Worm (Caenorhabditis elegans): ENCODE measurements around the gene dgn-2.

Gene dgn-2

DNA sequence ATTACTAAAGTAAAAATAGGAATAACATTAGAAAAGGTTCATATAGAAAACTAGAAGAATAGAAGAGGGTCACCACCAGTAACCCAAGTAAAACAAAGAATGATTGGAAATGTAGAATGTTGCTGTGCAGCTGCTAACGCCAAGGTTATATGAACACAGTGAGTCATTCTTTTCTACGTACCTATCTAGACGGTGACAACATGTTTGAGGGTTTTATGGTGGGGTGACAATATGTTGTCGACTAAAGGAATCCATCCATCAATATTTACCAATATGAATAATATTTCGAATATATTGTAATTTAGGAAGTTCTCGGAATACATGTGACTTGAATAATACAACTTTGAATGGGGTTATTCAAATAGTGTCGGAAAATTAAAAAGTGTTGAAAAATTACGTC lies 33.9 kb upstream of the dgn-2 start, which contains the start of gene ZK402.5:
Gene ZK402.5 (minus strand): TSS at position 101 of the 400 bp plus-strand sequence.
- TF ChIP-seq mab-5 (tag; optimal IDR thresholded peaks at IDR 0.05) (no peak), C34F6.9 (tag; optimal IDR thresholded peaks at IDR 0.05) (no peak), nhr-129 (tag; optimal IDR thresholded peaks at IDR 0.05) (no peak), lin-11 (tag; optimal IDR thresholded peaks at IDR 0.05) (no peak), aly-2 (tag; optimal IDR thresholded peaks at IDR 0.05) (no peak), unc-55 (GFP tag; optimal IDR thresholded peaks at IDR 0.05) (no peak), dmd-4 (tag; optimal IDR thresholded peaks at IDR 0.05) (no peak), nhr-25 (tag; optimal IDR thresholded peaks at IDR 0.05) (no peak), mdl-1 (tag; optimal IDR thresholded peaks at IDR 0.05) (no peak), R02D3.7 (tag; optimal IDR thresholded peaks at IDR 0.05) (no peak)

DNA sequence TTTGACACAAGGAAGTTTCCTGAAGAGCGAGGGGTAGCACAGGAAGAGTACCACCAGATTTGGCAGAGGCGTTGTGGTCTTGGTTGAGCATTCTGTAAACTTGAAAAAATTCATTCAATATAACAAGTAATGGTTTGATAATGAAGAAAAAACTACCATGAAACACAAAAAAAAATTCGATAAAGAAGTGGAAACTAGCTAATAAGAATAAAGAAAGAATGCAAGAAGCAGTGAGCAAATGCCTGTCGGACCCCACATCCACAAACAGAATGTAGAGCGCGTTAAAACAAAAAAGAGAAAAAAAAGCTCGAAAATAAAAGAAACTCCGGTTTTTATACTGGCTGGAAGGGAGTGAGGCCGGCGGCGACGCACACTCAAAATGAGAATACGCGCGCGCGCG lies 30.2 kb upstream of the dgn-2 start, which contains the start of gene H39E20.1:
Gene H39E20.1 (minus strand): TSS at position 101 of the 400 bp plus-strand sequence.
- TF ChIP-seq F13H6.1 (tag; optimal IDR thresholded peaks at IDR 0.05) (no peak), ZK546.5 (tag; optimal IDR thresholded peaks at IDR 0.05) (no peak), ztf-4 (tag; optimal IDR thresholded peaks at IDR 0.05) (no peak)

ce11 chrX:1395793-1396192 lies 28.5 kb upstream of the dgn-2 start:
- TF ChIP-seq lsy-2 (tag; optimal IDR thresholded peaks at IDR 0.05) (peak in 1 of 2 experiments; percentile 31), nhr-129 (tag; optimal IDR thresholded peaks at IDR 0.05) (peak; percentile 59), F13H6.1 (tag; optimal IDR thresholded peaks at IDR 0.05) (peak; percentile 66), egl-27 (tag; optimal IDR thresholded peaks at IDR 0.05) (peak; percentile 49), unc-62 (GFP tag; optimal IDR thresholded peaks at IDR 0.05) (no peak), sma-9 (GFP tag; optimal IDR thresholded peaks at IDR 0.05) (peak; percentile 88), sma-9 (tag; optimal IDR thresholded peaks at IDR 0.05) (no peak), fos-1 (tag; optimal IDR thresholded peaks at IDR 0.05) (peak; percentile 12), unc-39 (tag; optimal IDR thresholded peaks at IDR 0.05) (no peak), nhr-21 (tag; optimal IDR thresholded peaks at IDR 0.05) (peak; percentile 64)

DNA sequence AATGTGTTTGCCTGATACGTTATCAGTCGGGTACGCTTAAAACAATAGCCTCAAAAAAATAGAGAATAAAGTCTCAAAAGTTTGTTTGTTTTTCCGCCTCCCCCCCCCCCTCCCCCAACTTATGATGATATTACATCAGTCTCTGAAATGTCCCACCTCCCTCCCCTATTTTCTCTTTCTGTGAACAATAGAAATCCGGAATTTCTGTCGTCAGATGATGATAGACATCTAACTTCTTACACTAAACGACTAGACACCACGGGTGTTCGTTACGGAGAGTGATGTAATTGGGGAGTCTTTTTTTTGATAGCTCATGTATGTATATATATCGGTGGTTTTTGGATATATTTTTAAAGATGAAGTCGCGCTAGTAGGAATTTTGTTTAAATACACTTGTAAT lies 27.1 kb upstream of the dgn-2 start:
- no peak for TF ChIP-seq alr-1 (tag; optimal IDR thresholded peaks at IDR 0.05)
- peak; percentile 42 for TF ChIP-seq nhr-129 (tag; optimal IDR thresholded peaks at IDR 0.05)

DNA sequence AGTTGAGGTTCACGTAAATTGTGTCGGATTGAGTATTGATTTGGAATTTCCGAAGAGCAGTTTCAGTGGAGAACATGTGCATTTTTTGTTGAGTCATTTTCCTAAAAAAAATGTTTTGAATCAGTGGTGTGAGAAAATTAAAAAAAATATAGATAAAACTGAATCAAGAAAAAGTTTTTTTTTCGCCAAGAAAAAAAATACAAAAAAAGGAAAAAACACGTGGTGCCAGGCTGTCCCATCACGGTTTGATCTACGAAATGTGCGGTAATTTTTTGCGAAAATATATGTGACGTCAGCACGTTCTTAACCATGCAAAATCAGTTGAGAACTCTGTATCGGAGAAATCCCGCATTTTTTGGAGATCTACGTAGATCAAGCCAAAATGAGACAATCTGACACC lies 26.6 kb upstream of the dgn-2 start, which contains the start of gene F56C3.9:
Gene F56C3.9 (minus strand): TSS at position 101 of the 400 bp plus-strand sequence.
- no peak for TF ChIP-seq peb-1 (tag; optimal IDR thresholded peaks at IDR 0.05)
- TF ChIP-seq sma-9 (GFP tag; optimal IDR thresholded peaks at IDR 0.05) = no peak
- TF ChIP-seq sma-9 (tag; optimal IDR thresholded peaks at IDR 0.05) = no peak
- no peak for TF ChIP-seq dmd-4 (tag; optimal IDR thresholded peaks at IDR 0.05)
- no peak for TF ChIP-seq ztf-4 (tag; optimal IDR thresholded peaks at IDR 0.05)
- TF ChIP-seq ztf-1 (GFP tag; conservative IDR thresholded peaks at IDR 0.05) = no peak
- no peak for TF ChIP-seq ama-1 (optimal IDR thresholded peaks at IDR 0.05)
- TF ChIP-seq nhr-25 (tag; optimal IDR thresholded peaks at IDR 0.05) = no peak
- TF ChIP-seq nhr-23 (tag; optimal IDR thresholded peaks at IDR 0.05) = no peak
- no peak for TF ChIP-seq nhr-10 (tag; optimal IDR thresholded peaks at IDR 0.05)
- no peak for TF ChIP-seq mab-5 (tag; optimal IDR thresholded peaks at IDR 0.05)
- TF ChIP-seq gmeb-1 (tag; optimal IDR thresholded peaks at IDR 0.05) = no peak
- no peak for TF ChIP-seq lin-39 (tag; optimal IDR thresholded peaks at IDR 0.05)

- TF ChIP-seq ztf-11 (tag; optimal IDR thresholded peaks at IDR 0.05) (no peak), snpc-4 (tag; optimal IDR thresholded peaks at IDR 0.05) (peak; percentile 34), gmeb-1 (tag; optimal IDR thresholded peaks at IDR 0.05) (peak; percentile 87), ceh-16 (tag; optimal IDR thresholded peaks at IDR 0.05) (peak; percentile 80), elt-1 (tag; optimal IDR thresholded peaks at IDR 0.05) (no peak), aly-2 (tag; optimal IDR thresholded peaks at IDR 0.05) (peak; percentile 59), nhr-11 (tag; optimal IDR thresholded peaks at IDR 0.05) (peak; percentile 38), unc-62 (GFP tag; optimal IDR thresholded peaks at IDR 0.05) (no peak), alr-1 (tag; optimal IDR thresholded peaks at IDR 0.05) (no peak), lin-39 (tag; optimal IDR thresholded peaks at IDR 0.05) (no peak), R02D3.7 (tag; optimal IDR thresholded peaks at IDR 0.05) (peak; percentile 45), lin-13 (GFP tag; optimal IDR thresholded peaks at IDR 0.05) (peak; percentile 93), nhr-10 (tag; optimal IDR thresholded peaks at IDR 0.05) (peak; percentile 85), ZK546.5 (tag; optimal IDR thresholded peaks at IDR 0.05) (peak; percentile 46), nhr-6 (tag; optimal IDR thresholded peaks at IDR 0.05) (peak; percentile 95), egl-27 (tag; optimal IDR thresholded peaks at IDR 0.05) (peak; percentile 93), ama-1 (optimal IDR thresholded peaks at IDR 0.05) (no peak), lsy-2 (tag; optimal IDR thresholded peaks at IDR 0.05) (peak; percentile 83 to 93), sem-4 (tag; optimal IDR thresholded peaks at IDR 0.05) (peak; percentile 94), nhr-237 (tag; optimal IDR thresholded peaks at IDR 0.05) (peak; percentile 92), fos-1 (tag; optimal IDR thresholded peaks at IDR 0.05) (peak; percentile 96), nhr-21 (tag; optimal IDR thresholded peaks at IDR 0.05) (peak; percentile 99), peb-1 (tag; optimal IDR thresholded peaks at IDR 0.05) (no peak), nhr-23 (tag; optimal IDR thresholded peaks at IDR 0.05) (no peak), F13H6.1 (tag; optimal IDR thresholded peaks at IDR 0.05) (peak; percentile 85), ztf-4 (tag; optimal IDR thresholded peaks at IDR 0.05) (peak; percentile 88), ztf-1 (GFP tag; conservative IDR thresholded peaks at IDR 0.05) (no peak), Y55F3AM.14 (GFP tag; optimal IDR thresholded peaks at IDR 0.05) (peak; percentile 74), nhr-77 (tag; optimal IDR thresholded peaks at IDR 0.05) (peak; percentile 87), sma-9 (GFP tag; optimal IDR thresholded peaks at IDR 0.05) (peak; percentile 89), sma-9 (tag; optimal IDR thresholded peaks at IDR 0.05) (no peak)
Observed at ce11 chrX:1389382-1389983, 22.2 kb upstream of the dgn-2 start.
